Worm (Caenorhabditis elegans): Measurements from ENCODE around the gene sri-42.

ce11 chrII:3158985-3159384 lies 16.2 kb upstream of the sri-42 start, which contains the start of gene sri-34:
- TF ChIP-seq rec-8 (tag; optimal IDR thresholded peaks at IDR 0.05) = no peak
- no peak for TF ChIP-seq attf-6 (GFP tag; IDR thresholded peaks at IDR 0.05)
- no peak for TF ChIP-seq ets-4 (GFP tag; optimal IDR thresholded peaks at IDR 0.05)
- no peak for TF ChIP-seq pha-4 (tag; optimal IDR thresholded peaks at IDR 0.05)

Data from whole organism, young adult.